Worm (Caenorhabditis elegans) whole organism, young adult: ENCODE measurements around the gene col-159.

Experiments
- B0035.1 ChIP-seq: sonication (generic microtip); optimal IDR thresholded peaks from 2 replicates; lab custom pipeline; 2016; ENCODE audit warnings: missing genetic modification characterization, mild to moderate bottlenecking, missing compliant biosample characterization, missing genotype, missing genetic modification reagents
- C06A6.2 ChIP-seq: fragments of 200-800 bp; sonication (Bioruptor generic); conservative IDR thresholded peaks from 2 replicates; pipeline ENCODE4 v1.3.6; 2022; ENCODE audit warnings: missing genetic modification characterization, missing compliant biosample characterization
- F55B11.4 ChIP-seq: sonication (generic microtip); optimal IDR thresholded peaks from 2 replicates; lab custom pipeline; 2016; ENCODE audit warnings: missing compliant biosample characterization, missing genetic modification characterization, borderline replicate concordance; ENCODE audit not compliant: insufficient read depth
- K12H6.12 ChIP-seq: fragments of 200-800 bp; sonication (Bioruptor generic); optimal IDR thresholded peaks from 2 replicates; lab custom pipeline; 2018; ENCODE audit warnings: mild to moderate bottlenecking, missing genetic modification characterization, missing compliant biosample characterization
- Y53G8AR.9 ChIP-seq: fragments of 200-800 bp; sonication (Bioruptor generic); conservative IDR thresholded peaks from 2 replicates; pipeline ENCODE4 v1.3.6; 2022; ENCODE audit warnings: missing genetic modification reagents, missing genetic modification characterization, missing compliant biosample characterization
- Y56A3A.18 ChIP-seq: fragments of 200-800 bp; sonication (Bioruptor generic); IDR thresholded peaks from 2 replicates; pipeline ENCODE4 v1.3.6; 2022; ENCODE audit warnings: missing genetic modification reagents, missing genetic modification characterization, missing compliant biosample characterization
- Y79H2A.3 ChIP-seq: fragments of 200-800 bp; sonication (Bioruptor generic); conservative IDR thresholded peaks from 2 replicates; pipeline ENCODE4 v1.3.6; 2022; ENCODE audit warnings: missing genetic modification reagents, missing genetic modification characterization, missing compliant biosample characterization
- Y95B8A.8 ChIP-seq: fragments of 200-800 bp; sonication (Bioruptor generic); IDR thresholded peaks from 2 replicates; pipeline ENCODE4 v1.3.6; 2022; ENCODE audit warnings: missing genetic modification reagents, missing genetic modification characterization, missing compliant biosample characterization
- ZK185.1 ChIP-seq: sonication (generic microtip); optimal IDR thresholded peaks from 2 replicates; lab custom pipeline; 2016; ENCODE audit warnings: mild to moderate bottlenecking, missing genetic modification characterization, missing compliant biosample characterization; ENCODE audit not compliant: poor library complexity, severe bottlenecking
- atf-7 ChIP-seq: sonication (generic microtip); optimal IDR thresholded peaks from 2 replicates; lab custom pipeline; 2017; ENCODE audit warnings: mild to moderate bottlenecking, missing genetic modification characterization, missing compliant biosample characterization
- attf-6 ChIP-seq: fragments of 200-800 bp; sonication (Bioruptor generic); IDR thresholded peaks from 2 replicates; pipeline ENCODE4 v1.3.6; 2022; ENCODE audit warnings: missing genetic modification reagents, missing genetic modification characterization, missing compliant biosample characterization
- cebp-1 ChIP-seq, 2 experiments: fragments of 200-800 bp in 1 of 2; sonication (Bioruptor generic) in 1 of 2; sonication (generic microtip) in 1 of 2; IDR thresholded peaks in 1 of 2; optimal IDR thresholded peaks in 1 of 2; 2 replicates each; pipeline versions ENCODE4 v1.3.6 to Lab custom; 2017 to 2022; ENCODE audit warnings: missing compliant biosample characterization in 2 of 2, missing genetic modification characterization in 2 of 2, mild to moderate bottlenecking in 1 of 2, missing genetic modification reagents in 1 of 2, moderate library complexity in 1 of 2
- ceh-27 ChIP-seq: fragments of 200-800 bp; sonication (Bioruptor generic); optimal IDR thresholded peaks from 2 replicates; lab custom pipeline; 2018; ENCODE audit warnings: mild to moderate bottlenecking, missing genetic modification characterization, moderate library complexity, missing compliant biosample characterization
- ceh-58 ChIP-seq: fragments of 200-800 bp; sonication (Bioruptor generic); IDR thresholded peaks from 2 replicates; pipeline ENCODE4 v1.3.6; 2022; ENCODE audit warnings: missing genetic modification characterization, missing compliant biosample characterization
- dox-1 ChIP-seq: fragments of 200-800 bp; sonication (Bioruptor generic); IDR thresholded peaks from 2 replicates; pipeline ENCODE4 v1.3.6; 2022; ENCODE audit warnings: missing genetic modification reagents, missing genetic modification characterization, missing compliant biosample characterization
- egl-18 ChIP-seq: fragments of 200-800 bp; sonication (Bioruptor generic); IDR thresholded peaks from 2 replicates; pipeline ENCODE4 v1.3.6; 2022; ENCODE audit warnings: missing genetic modification reagents, missing genetic modification characterization, missing compliant biosample characterization
- egl-44 ChIP-seq: fragments of 200-800 bp; sonication (Bioruptor generic); IDR thresholded peaks from 2 replicates; pipeline ENCODE4 v1.3.6; 2022; ENCODE audit warnings: missing genetic modification reagents, missing genetic modification characterization, missing compliant biosample characterization
- ets-4 ChIP-seq: fragments of 200-800 bp; sonication (Bioruptor generic); optimal IDR thresholded peaks from 2 replicates; lab custom pipeline; 2018; ENCODE audit warnings: mild to moderate bottlenecking, missing genetic modification characterization, missing compliant biosample characterization
- gei-17 ChIP-seq: fragments of 200-800 bp; sonication (Bioruptor generic); optimal IDR thresholded peaks from 2 replicates; lab custom pipeline; 2018; ENCODE audit warnings: mild to moderate bottlenecking, missing genetic modification characterization, missing compliant biosample characterization
- hmg-1.2 ChIP-seq: fragments of 200-800 bp; sonication (Bioruptor generic); IDR thresholded peaks from 2 replicates; pipeline ENCODE4 v1.3.6; 2022; ENCODE audit warnings: missing genetic modification reagents, missing genetic modification characterization, missing compliant biosample characterization
- lag-1 ChIP-seq: fragments of 200-800 bp; sonication (Bioruptor generic); IDR thresholded peaks from 2 replicates; pipeline ENCODE4 v1.3.6; 2022; ENCODE audit warnings: missing genetic modification reagents, missing genetic modification characterization, missing compliant biosample characterization
- let-607 ChIP-seq, 2 experiments: fragments of 200-800 bp in 1 of 2; sonication (Bioruptor generic) in 1 of 2; sonication (generic microtip) in 1 of 2; optimal IDR thresholded peaks; 2 replicates each; lab custom pipeline; 2016 to 2018; ENCODE audit warnings: mild to moderate bottlenecking in 2 of 2, missing compliant biosample characterization in 2 of 2, missing genetic modification characterization in 2 of 2, moderate library complexity in 2 of 2, missing genotype in 1 of 2
- lsl-1 ChIP-seq: fragments of 200-800 bp; sonication (Bioruptor generic); optimal IDR thresholded peaks from 2 replicates; lab custom pipeline; 2018; ENCODE audit warnings: mild to moderate bottlenecking, missing genetic modification characterization, moderate library complexity, missing compliant biosample characterization
- madf-10 ChIP-seq: sonication (generic microtip); optimal IDR thresholded peaks from 2 replicates; lab custom pipeline; 2016; ENCODE audit warnings: mild to moderate bottlenecking, missing genetic modification characterization, missing compliant biosample characterization
- mxl-1 ChIP-seq: sonication (generic microtip); optimal IDR thresholded peaks from 2 replicates; lab custom pipeline; 2016; ENCODE audit warnings: missing genetic modification characterization, missing compliant biosample characterization
- nhr-179 ChIP-seq: sonication (generic microtip); optimal IDR thresholded peaks from 2 replicates; lab custom pipeline; 2016; ENCODE audit warnings: mild to moderate bottlenecking, missing genetic modification characterization, missing compliant biosample characterization
- nhr-80 ChIP-seq: sonication (generic microtip); optimal IDR thresholded peaks from 2 replicates; lab custom pipeline; 2016; ENCODE audit warnings: missing genetic modification characterization, missing compliant biosample characterization
- pha-4 ChIP-seq: fragments of 150-350 bp; sonication (generic microtip); optimal IDR thresholded peaks from 2 replicates; lab custom pipeline; 2014; ENCODE audit warnings: missing biosample characterization, missing genetic modification reagents, missing genetic modification characterization
- rpc-1 ChIP-seq, 2 experiments: fragments of 150-350 bp in 1 of 2; sonication (generic microtip) in 1 of 2; optimal IDR thresholded peaks; 2 replicates each; lab custom pipeline; 2014 to 2018; ENCODE audit warnings: missing biosample characterization in 1 of 2, missing genetic modification characterization in 1 of 2, missing genetic modification reagents in 1 of 2, missing genotype in 1 of 2
- snpc-1.1 ChIP-seq: sonication (generic microtip); optimal IDR thresholded peaks from 2 replicates; lab custom pipeline; 2017; ENCODE audit warnings: missing genetic modification characterization, mild to moderate bottlenecking, missing compliant biosample characterization, antibody characterized with exemption, moderate library complexity, missing genotype, missing genetic modification reagents; ENCODE audit not compliant: insufficient read depth
- tbp1 ChIP-seq: fragments of 200-800 bp; sonication (Bioruptor generic); optimal IDR thresholded peaks from 2 replicates; lab custom pipeline; 2018; ENCODE audit warnings: mild to moderate bottlenecking, missing genetic modification characterization, missing compliant biosample characterization
- unc-130 ChIP-seq: sonication (generic microtip); optimal IDR thresholded peaks from 2 replicates; lab custom pipeline; 2016; ENCODE audit warnings: missing genetic modification reagents, missing genetic modification characterization, missing compliant biosample characterization
- ztf-22 ChIP-seq: fragments of 200-800 bp; sonication (Bioruptor generic); optimal IDR thresholded peaks from 2 replicates; lab custom pipeline; 2018; ENCODE audit warnings: mild to moderate bottlenecking, missing genetic modification characterization, moderate library complexity, missing compliant biosample characterization
- ztf-26 ChIP-seq: sonication (generic microtip); optimal IDR thresholded peaks from 2 replicates; lab custom pipeline; 2017; ENCODE audit warnings: missing genetic modification characterization, missing compliant biosample characterization
- ztf-3 ChIP-seq: fragments of 200-800 bp; sonication (Bioruptor generic); optimal IDR thresholded peaks from 2 replicates; lab custom pipeline; 2018; ENCODE audit warnings: mild to moderate bottlenecking, missing genetic modification characterization, missing compliant biosample characterization

The col-159 gene

ce11 chrV:13212584-13212983 is 10.6 kb upstream of the col-159 start:
- peak in 1 of 2 experiments; percentile 41 for TF ChIP-seq let-607 (tag; optimal IDR thresholded peaks at IDR 0.05; lab: Kevin White, UChicago)
- TF ChIP-seq ZK185.1: no peak
- no peak for TF ChIP-seq F55B11.4 (tag; lab: Kevin White, UChicago)
- TF ChIP-seq gei-17 (GFP tag; lab: Kevin White, UChicago): no peak
- no peak for TF ChIP-seq ceh-58 (GFP tag; lab: Robert Waterston, UW)
- TF ChIP-seq nhr-80 (tag; lab: Kevin White, UChicago): peak; percentile 91
- peak; percentile 40 for TF ChIP-seq ztf-22 (GFP tag; lab: Kevin White, UChicago)
- no peak for TF ChIP-seq B0035.1 (tag; lab: Kevin White, UChicago)
- no peak for TF ChIP-seq hmg-1.2
- TF ChIP-seq ets-4 (GFP tag; lab: Kevin White, UChicago): peak; percentile 25
- TF ChIP-seq attf-6 (GFP tag; lab: Robert Waterston, UW): no peak
- peak; percentile 42 for TF ChIP-seq pha-4 (tag; lab: Kevin White, UChicago)
- no peak for TF ChIP-seq tbp1 (GFP tag; lab: Kevin White, UChicago)
- no peak for TF ChIP-seq K12H6.12 (tag; lab: Kevin White, UChicago)
- no peak for TF ChIP-seq ztf-3 (GFP tag; lab: Kevin White, UChicago)
- TF ChIP-seq lsl-1 (GFP tag; lab: Kevin White, UChicago): no peak
- TF ChIP-seq ceh-27 (GFP tag; lab: Kevin White, UChicago): no peak
- TF ChIP-seq atf-7 (tag; lab: Kevin White, UChicago): peak; percentile 66

- TF ChIP-seq cebp-1 (GFP tag; IDR thresholded peaks at IDR 0.05; lab: Robert Waterston, UW): no peak
- no peak for TF ChIP-seq cebp-1 (tag; optimal IDR thresholded peaks at IDR 0.05; lab: Kevin White, UChicago)
- TF ChIP-seq Y56A3A.18 (GFP tag; lab: Robert Waterston, UW): no peak
- no peak for TF ChIP-seq dox-1 (GFP tag; lab: Robert Waterston, UW)
- no peak for TF ChIP-seq madf-10 (tag; lab: Kevin White, UChicago)
- no peak for TF ChIP-seq lag-1 (GFP tag; lab: Robert Waterston, UW)
- no peak for TF ChIP-seq Y95B8A.8 (GFP tag; lab: Robert Waterston, UW)
- no peak for TF ChIP-seq mxl-1
- TF ChIP-seq B0035.1 (tag; lab: Kevin White, UChicago): no peak
- no peak for TF ChIP-seq egl-44 (GFP tag; lab: Robert Waterston, UW)
- TF ChIP-seq ceh-27 (GFP tag; lab: Kevin White, UChicago): no peak
- no peak for TF ChIP-seq attf-6 (GFP tag; lab: Robert Waterston, UW)
- TF ChIP-seq ztf-26 (tag; lab: Kevin White, UChicago): no peak
- TF ChIP-seq snpc-1.1 (tag; lab: Kevin White, UChicago): no peak
- TF ChIP-seq C06A6.2 (GFP tag; lab: Robert Waterston, UW): no peak
- no peak for TF ChIP-seq let-607 (tag; optimal IDR thresholded peaks at IDR 0.05; lab: Kevin White, UChicago)
- TF ChIP-seq egl-18 (GFP tag; lab: Robert Waterston, UW): no peak
- no peak for TF ChIP-seq nhr-179 (tag; lab: Kevin White, UChicago)
- TF ChIP-seq Y53G8AR.9 (GFP tag; lab: Robert Waterston, UW): no peak
- TF ChIP-seq unc-130: no peak
- TF ChIP-seq, all 124 proteins: peak for 0
Observed at ce11 chrV:13209567-13209966, 7.6 kb upstream of the col-159 start, which contains the start of gene F57B1.6. Gene F57B1.6 (plus strand): TSS chrV:13209645.

DNA sequence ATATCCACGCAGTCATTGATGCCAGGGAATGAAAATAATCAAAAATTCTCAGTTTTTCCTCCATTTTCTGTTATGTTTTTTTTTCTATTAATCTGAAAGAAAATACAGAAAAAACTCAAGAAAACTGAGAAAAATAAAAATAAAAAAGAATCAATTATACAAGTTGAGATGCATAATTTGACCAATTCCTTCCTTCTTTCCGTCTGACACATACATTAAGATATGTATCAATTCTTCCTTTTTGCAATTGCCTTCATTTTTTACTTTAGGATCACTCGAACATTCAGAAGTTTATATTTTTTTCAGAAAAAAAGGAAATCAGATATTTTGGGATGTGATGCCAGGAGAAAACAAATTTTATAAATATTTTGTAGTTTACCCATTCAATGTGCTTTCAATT is 5.4 kb upstream of the col-159 start, which contains the start of gene F57B1.5:
Gene F57B1.5 (plus strand): TSS at position 301 of the 400 bp plus-strand sequence.
- TF ChIP-seq rpc-1 (optimal IDR thresholded peaks at IDR 0.05; lab: Kevin White, UChicago) (no peak), rpc-1 (tag; optimal IDR thresholded peaks at IDR 0.05; lab: Kevin White, UChicago) (no peak), F55B11.4 (tag; lab: Kevin White, UChicago) (no peak), Y79H2A.3 (GFP tag; lab: Robert Waterston, UW) (no peak)
